Worm (Caenorhabditis elegans): ENCODE data around the gene C54C6.7.

C54C6.7 gene

ce11 chrIII:3529744-3530208 lies 16.4 kb downstream of the C54C6.7 start, which contains the start of gene pitp-1 (continued):
- no peak for TF ChIP-seq ceh-28 (tag; optimal IDR thresholded peaks at IDR 0.05)
- peak; percentile 3 for TF ChIP-seq aha-1 (tag)
- no peak for TF ChIP-seq spr-1 (tag; optimal IDR thresholded peaks at IDR 0.05)
- no peak for TF ChIP-seq sdz-12 (GFP tag; optimal IDR thresholded peaks at IDR 0.05)
- no peak for TF ChIP-seq R02D3.7 (tag; optimal IDR thresholded peaks at IDR 0.05)
- peak; percentile 49 for TF ChIP-seq nhr-28 (tag; optimal IDR thresholded peaks at IDR 0.05)
- peak; percentile 44 for TF ChIP-seq hlh-11 (tag; optimal IDR thresholded peaks at IDR 0.05)
- TF ChIP-seq dmd-8 (GFP tag; IDR thresholded peaks at IDR 0.05) = no peak
- TF ChIP-seq F37D6.2 (tag; optimal IDR thresholded peaks at IDR 0.05) = no peak
- TF ChIP-seq daf-12 (tag; optimal IDR thresholded peaks at IDR 0.05) = no peak
- no peak for TF ChIP-seq nhr-10 (tag; optimal IDR thresholded peaks at IDR 0.05)
- no peak for TF ChIP-seq Y5F2A.4 (GFP tag; optimal IDR thresholded peaks at IDR 0.05)
- TF ChIP-seq saeg-2 (GFP tag; IDR thresholded peaks at IDR 0.05) = no peak
- no peak for TF ChIP-seq fos-1 (tag; optimal IDR thresholded peaks at IDR 0.05)
- no peak for TF ChIP-seq mdl-1 (tag; optimal IDR thresholded peaks at IDR 0.05)
- peak; percentile 10 for TF ChIP-seq nhr-77 (tag; optimal IDR thresholded peaks at IDR 0.05)
- TF ChIP-seq tag-97 (GFP tag; IDR thresholded peaks at IDR 0.05) = no peak
- TF ChIP-seq nhr-111 (GFP tag; optimal IDR thresholded peaks at IDR 0.05) = no peak
- peak; percentile 8 for TF ChIP-seq mep-1 (tag; optimal IDR thresholded peaks at IDR 0.05)

- TF ChIP-seq spr-3 (GFP tag; optimal IDR thresholded peaks at IDR 0.05) (no peak), zip-11 (GFP tag; IDR thresholded peaks at IDR 0.05) (no peak)
Observed at ce11 chrIII:3528342-3528741, 17.9 kb downstream of the C54C6.7 start, which contains the start of gene rpl-37. Gene rpl-37 (plus strand): TSS chrIII:3528642.

- no peak for TF ChIP-seq aly-2 (tag; optimal IDR thresholded peaks at IDR 0.05)
- peak in 1 of 2 experiments; percentile 97 for TF ChIP-seq unc-62 (GFP tag; optimal IDR thresholded peaks at IDR 0.05 in 1 of 2)
- TF ChIP-seq unc-62 (tag; optimal IDR thresholded peaks at IDR 0.05) = no peak
- no peak for TF ChIP-seq lsy-2 (tag; optimal IDR thresholded peaks at IDR 0.05)
- TF ChIP-seq dmd-6 (GFP tag; IDR thresholded peaks at IDR 0.05) = no peak
Observed at ce11 chrIII:3523363-3523762, 22.9 kb downstream of the C54C6.7 start.

ce11 chrIII:3520417-3520816 lies 25.8 kb downstream of the C54C6.7 start:
- TF ChIP-seq php-3 (GFP tag; IDR thresholded peaks at IDR 0.05) (peak; percentile 52; the same call in 1 of the 2 replicates), dmd-6 (GFP tag; IDR thresholded peaks at IDR 0.05) (peak; percentile 92), unc-62 (GFP tag; optimal IDR thresholded peaks at IDR 0.05 in 1 of 2) (no peak), unc-62 (tag; optimal IDR thresholded peaks at IDR 0.05) (no peak), lin-39 (tag; optimal IDR thresholded peaks at IDR 0.05) (no peak), ztf-11 (tag; optimal IDR thresholded peaks at IDR 0.05) (no peak), ZK546.5 (tag; optimal IDR thresholded peaks at IDR 0.05) (no peak), daf-16 (GFP tag; optimal IDR thresholded peaks at IDR 0.05) (no peak), daf-16 (tag; optimal IDR thresholded peaks at IDR 0.05) (peak; percentile 67), dve-1 (tag; optimal IDR thresholded peaks at IDR 0.05; ENCODE audit: insufficient read depth) (peak; percentile 85), Y105C5A.15 (GFP tag; IDR thresholded peaks at IDR 0.05) (no peak), pqm-1 (tag; optimal IDR thresholded peaks at IDR 0.05) (peak; percentile 55), dmd-9 (GFP tag; IDR thresholded peaks at IDR 0.05) (no peak), lsy-2 (tag; optimal IDR thresholded peaks at IDR 0.05) (peak in 1 of 2 experiments; percentile 18), set-16 (GFP tag; IDR thresholded peaks at IDR 0.05) (no peak), nhr-102 (tag; optimal IDR thresholded peaks at IDR 0.05) (peak; percentile 20), saeg-2 (GFP tag; IDR thresholded peaks at IDR 0.05) (no peak), unc-39 (tag; optimal IDR thresholded peaks at IDR 0.05) (no peak), vab-7 (GFP tag; IDR thresholded peaks at IDR 0.05) (no peak), F37D6.2 (tag; optimal IDR thresholded peaks at IDR 0.05) (no peak), lin-29 (GFP tag; IDR thresholded peaks at IDR 0.05) (no peak), R02D3.7 (tag; optimal IDR thresholded peaks at IDR 0.05) (no peak), tra-1 (GFP tag; IDR thresholded peaks at IDR 0.05) (no peak), daf-19 (GFP tag; conservative IDR thresholded peaks at IDR 0.05) (no peak), nhr-76 (tag; optimal IDR thresholded peaks at IDR 0.05) (no peak), daf-12 (tag; optimal IDR thresholded peaks at IDR 0.05) (no peak), fos-1 (tag; optimal IDR thresholded peaks at IDR 0.05) (no peak), hlh-30 (tag; optimal IDR thresholded peaks at IDR 0.05; ENCODE audit: insufficient read depth) (peak; percentile 61), arid-1 (GFP tag; conservative IDR thresholded peaks at IDR 0.05) (no peak), ceh-82 (tag; optimal IDR thresholded peaks at IDR 0.05) (no peak)

All from whole organism, L4 larva.